Worm (Caenorhabditis elegans): ENCODE results near the gene sahd-1.
"Not testable (repeated sequence)": the region's sequence is repeated elsewhere in the genome, so short reads cannot be mapped to it uniquely, and the experiment has no call there.

sahd-1 gene

ce11 chrII:5540113-5540512, 25.4 kb upstream of the sahd-1 start, which contains the start of gene hlh-27:
Gene hlh-27 (minus strand): TSS chrII:5540213.
- TF ChIP-seq lin-32 (GFP tag; optimal IDR thresholded peaks at IDR 0.05); unc-120 (tag; optimal IDR thresholded peaks at IDR 0.05; ENCODE audit: poor library complexity, severe bottlenecking); hlh-1 (tag; optimal IDR thresholded peaks at IDR 0.05): not testable (repeated sequence)

ce11 chrII:5537524-5537923, 22.8 kb upstream of the sahd-1 start, which contains the start of gene C17C3.11:
Gene C17C3.11 (plus strand): TSS chrII:5537824.
- no peak for TF ChIP-seq mls-2 (tag; optimal IDR thresholded peaks at IDR 0.05)
- TF ChIP-seq ztf-11 (tag; optimal IDR thresholded peaks at IDR 0.05), result no peak
- no peak for TF ChIP-seq ces-1 (GFP tag; optimal IDR thresholded peaks at IDR 0.05)
- no peak for TF ChIP-seq nhr-12 (tag; optimal IDR thresholded peaks at IDR 0.05)
- TF ChIP-seq elt-3 (tag; optimal IDR thresholded peaks at IDR 0.05), result no peak
- no peak for TF ChIP-seq blmp-1 (tag; optimal IDR thresholded peaks at IDR 0.05)
- TF ChIP-seq ceh-43 (GFP tag; optimal IDR thresholded peaks at IDR 0.05), result no peak
- no peak for TF ChIP-seq lin-13 (tag; optimal IDR thresholded peaks at IDR 0.05)
- no peak for TF ChIP-seq nhr-237 (tag; optimal IDR thresholded peaks at IDR 0.05)
- TF ChIP-seq elt-1 (tag; optimal IDR thresholded peaks at IDR 0.05; ENCODE audit: borderline replicate concordance, insufficient read depth), result no peak
- no peak for TF ChIP-seq lsy-2 (tag; optimal IDR thresholded peaks at IDR 0.05)
- no peak for TF ChIP-seq hlh-1 (tag; optimal IDR thresholded peaks at IDR 0.05)
- no peak for TF ChIP-seq tbx-8 (GFP tag; optimal IDR thresholded peaks at IDR 0.05)
- no peak for TF ChIP-seq unc-62 (GFP tag; optimal IDR thresholded peaks at IDR 0.05)

- TF ChIP-seq sptf-1 (tag; optimal IDR thresholded peaks at IDR 0.05), result no peak
- TF ChIP-seq cnd-1 (tag; optimal IDR thresholded peaks at IDR 0.05), result no peak
- no peak for TF ChIP-seq unc-39 (tag; optimal IDR thresholded peaks at IDR 0.05)
- TF ChIP-seq ceh-83 (GFP tag; optimal IDR thresholded peaks at IDR 0.05), result no peak
- TF ChIP-seq lin-13 (tag; optimal IDR thresholded peaks at IDR 0.05), result no peak
- no peak for TF ChIP-seq unc-120 (tag; optimal IDR thresholded peaks at IDR 0.05; ENCODE audit: poor library complexity, severe bottlenecking)
- TF ChIP-seq nhr-28 (tag; optimal IDR thresholded peaks at IDR 0.05), result no peak
- TF ChIP-seq blmp-1 (tag; optimal IDR thresholded peaks at IDR 0.05), result no peak
- TF ChIP-seq elt-3 (tag; optimal IDR thresholded peaks at IDR 0.05), result no peak
- no peak for TF ChIP-seq pha-4 (tag; optimal IDR thresholded peaks at IDR 0.05)
- TF ChIP-seq unc-62 (GFP tag; optimal IDR thresholded peaks at IDR 0.05), result no peak
- TF ChIP-seq tbx-8 (GFP tag; optimal IDR thresholded peaks at IDR 0.05), result no peak
Measured at ce11 chrII:5537078-5537477, 22.3 kb upstream of the sahd-1 start.

- not testable (repeated sequence) for TF ChIP-seq ztf-11, hlh-1, snpc-4 (tag; optimal IDR thresholded peaks at IDR 0.05)
Measured at ce11 chrII:5534939-5535338, 20.2 kb upstream of the sahd-1 start, which contains the start of gene hlh-25. Gene hlh-25 (plus strand): TSS chrII:5535239.

- TF ChIP-seq drap-1 (GFP tag; optimal IDR thresholded peaks at IDR 0.05), result no peak
Measured at ce11 chrII:5533642-5534041, 18.9 kb upstream of the sahd-1 start, which contains the start of gene hlh-26. Gene hlh-26 (minus strand): TSS chrII:5533742.

ce11 chrII:5531855-5532328, 17.1 kb upstream of the sahd-1 start, which contains the start of gene C17C3.9:
Gene C17C3.9 (minus strand): TSS chrII:5532278.
- no peak for TF ChIP-seq zip-8 (tag; optimal IDR thresholded peaks at IDR 0.05)
- TF ChIP-seq unc-62 (GFP tag; optimal IDR thresholded peaks at IDR 0.05), result no peak
- TF ChIP-seq unc-39 (tag; optimal IDR thresholded peaks at IDR 0.05), result no peak
- no peak for TF ChIP-seq unc-120 (tag; optimal IDR thresholded peaks at IDR 0.05; ENCODE audit: poor library complexity, severe bottlenecking)
- TF ChIP-seq ztf-11 (tag; optimal IDR thresholded peaks at IDR 0.05), result no peak
- no peak for TF ChIP-seq sptf-1 (tag; optimal IDR thresholded peaks at IDR 0.05)
- no peak for TF ChIP-seq blmp-1 (tag; optimal IDR thresholded peaks at IDR 0.05)
- TF ChIP-seq nhr-237 (tag; optimal IDR thresholded peaks at IDR 0.05), result no peak
- TF ChIP-seq ceh-39 (tag; optimal IDR thresholded peaks at IDR 0.05), result no peak
- TF ChIP-seq M03D4.4 (tag; optimal IDR thresholded peaks at IDR 0.05), result no peak
- no peak for TF ChIP-seq lin-32 (GFP tag; optimal IDR thresholded peaks at IDR 0.05)
- TF ChIP-seq snpc-4 (tag; optimal IDR thresholded peaks at IDR 0.05), result no peak
- TF ChIP-seq tbx-8 (GFP tag; optimal IDR thresholded peaks at IDR 0.05), result no peak
- no peak for TF ChIP-seq ces-1 (GFP tag; optimal IDR thresholded peaks at IDR 0.05)
- TF ChIP-seq nhr-76 (tag; optimal IDR thresholded peaks at IDR 0.05), result no peak
- TF ChIP-seq ceh-43 (GFP tag; optimal IDR thresholded peaks at IDR 0.05), result no peak
- TF ChIP-seq nhr-12 (tag; optimal IDR thresholded peaks at IDR 0.05), result no peak
- TF ChIP-seq lin-13 (tag; optimal IDR thresholded peaks at IDR 0.05), result no peak
- no peak for TF ChIP-seq nhr-2 (tag; optimal IDR thresholded peaks at IDR 0.05)
- TF ChIP-seq lsy-2 (tag; optimal IDR thresholded peaks at IDR 0.05), result no peak
